Worm (Caenorhabditis elegans): ENCODE measurements around the gene T08G3.11.

Gene T08G3.11

DNA sequence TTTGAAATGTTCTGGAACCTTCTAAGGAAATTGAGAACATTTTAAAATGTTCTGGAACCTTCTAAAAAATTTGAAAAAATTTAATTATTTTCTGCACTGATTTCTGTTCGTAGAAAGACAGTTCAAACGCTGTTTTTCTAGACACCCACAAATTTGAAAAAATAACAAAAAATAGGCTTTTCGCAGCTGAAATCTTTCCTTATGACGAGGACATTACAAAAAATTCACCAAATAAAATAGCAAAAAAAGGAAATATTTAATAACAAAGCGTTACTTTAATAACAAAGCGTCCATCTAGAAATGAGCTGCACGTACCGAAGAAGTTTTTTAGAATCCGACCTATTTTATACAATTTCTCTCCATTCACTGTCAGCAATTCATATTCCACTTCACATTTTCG lies 35.5 kb downstream of the T08G3.11 start, which contains the start of gene srh-141:
Gene srh-141 (plus strand): TSS at position 301 of the 400 bp plus-strand sequence.
- TF ChIP-seq W03F9.2 (tag; optimal IDR thresholded peaks at IDR 0.05): no peak
- no peak for TF ChIP-seq him-1 (tag; optimal IDR thresholded peaks at IDR 0.05)
- no peak for TF ChIP-seq dao-5 (tag; optimal IDR thresholded peaks at IDR 0.05)

DNA sequence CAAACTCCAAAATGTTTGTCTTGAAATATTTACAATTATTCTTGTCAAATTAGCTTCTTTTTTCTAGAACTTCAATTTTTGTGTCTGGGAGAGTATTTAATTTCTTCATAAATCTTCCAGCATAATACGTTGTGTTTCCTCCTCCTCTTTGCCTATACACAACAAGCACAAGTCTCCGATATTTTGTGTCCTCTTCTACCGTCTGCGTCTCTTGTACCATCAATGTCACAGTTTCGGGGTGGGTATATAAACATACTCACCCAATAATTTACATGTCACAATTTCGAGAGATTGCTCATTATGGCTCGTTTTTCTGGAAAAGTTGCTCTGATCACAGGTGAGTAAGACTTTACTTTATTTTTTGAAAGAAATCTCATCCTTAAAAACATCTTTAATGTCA lies 41.6 kb downstream of the T08G3.11 start, which contains the start of gene F26D2.15:
Gene F26D2.15 (plus strand): TSS at position 301 of the 400 bp plus-strand sequence.
- TF ChIP-seq W03F9.2 (tag; optimal IDR thresholded peaks at IDR 0.05) (no peak), dao-5 (tag; optimal IDR thresholded peaks at IDR 0.05) (no peak)

DNA sequence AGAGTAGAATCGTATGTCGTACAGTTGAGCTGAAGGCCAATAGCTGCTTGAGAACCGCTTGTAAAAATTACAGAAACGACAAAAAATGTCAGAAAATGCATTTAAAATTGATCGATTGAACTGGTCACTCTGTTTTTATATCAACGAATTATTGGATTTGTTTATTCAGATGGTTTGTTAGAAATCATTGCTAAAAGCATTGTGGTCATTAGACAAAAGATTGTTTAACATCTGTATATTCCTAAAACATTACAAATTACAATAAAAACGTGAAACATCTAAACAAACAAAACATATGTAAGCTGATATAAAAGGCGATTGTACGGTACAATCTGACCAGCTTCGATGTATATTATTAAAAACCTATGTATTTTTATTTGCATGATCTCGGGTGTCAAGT lies 43.7 kb downstream of the T08G3.11 start, which contains the start of the genes F26D2.13 and F26D2.14:
Gene F26D2.13 (minus strand): TSS at position 101 of the 400 bp plus-strand sequence.
Gene F26D2.14 (plus strand): TSS at position 346 of the 400 bp plus-strand sequence.
- TF ChIP-seq W03F9.2 (tag; optimal IDR thresholded peaks at IDR 0.05): no peak
- TF ChIP-seq dao-5 (tag; optimal IDR thresholded peaks at IDR 0.05): no peak
- TF ChIP-seq him-1 (tag; optimal IDR thresholded peaks at IDR 0.05): no peak

DNA sequence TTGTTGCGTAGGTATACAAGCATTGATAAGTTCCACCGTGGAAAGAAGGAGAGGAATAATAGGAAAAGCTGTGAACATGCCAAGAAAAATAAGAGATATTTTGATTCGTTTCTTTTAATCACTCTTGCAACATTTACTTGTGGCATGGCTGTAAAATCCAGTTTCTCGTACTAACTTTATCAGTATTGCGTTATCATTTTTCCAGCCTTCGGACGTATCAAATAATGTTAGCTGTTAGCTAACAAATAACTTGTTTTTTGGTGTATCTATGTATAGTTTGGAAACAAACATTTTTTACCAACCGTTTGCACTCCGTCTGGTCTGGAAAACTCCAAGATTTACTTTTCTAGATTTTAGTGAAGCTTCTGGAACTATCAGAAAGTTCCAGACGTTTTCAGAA lies 45.7 kb downstream of the T08G3.11 start, which contains the start of gene clec-234:
Gene clec-234 (minus strand): TSS at position 101 of the 400 bp plus-strand sequence.
- TF ChIP-seq W03F9.2 (tag; optimal IDR thresholded peaks at IDR 0.05) (no peak), dao-5 (tag; optimal IDR thresholded peaks at IDR 0.05) (no peak), him-1 (tag; optimal IDR thresholded peaks at IDR 0.05) (no peak)

DNA sequence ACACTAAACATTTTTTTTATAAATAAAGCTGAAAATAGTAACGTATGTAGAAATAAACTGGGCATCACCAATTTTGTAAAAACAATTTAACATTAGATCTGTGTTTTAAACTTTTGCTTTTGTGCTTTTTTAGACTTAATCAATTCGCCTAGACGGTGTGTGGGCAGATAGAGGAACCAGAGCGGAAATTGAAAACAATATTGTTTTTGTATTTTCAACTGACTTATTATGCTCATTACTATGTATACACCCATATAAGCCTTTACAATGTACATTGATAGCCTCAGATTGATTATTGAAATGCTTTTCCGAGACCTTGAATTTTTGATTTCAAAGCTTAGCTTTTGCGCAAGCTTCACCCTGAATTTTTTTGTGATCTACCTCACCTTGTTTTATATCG lies 49.2 kb downstream of the T08G3.11 start, which contains the start of gene str-73:
Gene str-73 (plus strand): TSS at position 301 of the 400 bp plus-strand sequence.
- no peak for TF ChIP-seq W03F9.2 (tag; optimal IDR thresholded peaks at IDR 0.05)
- TF ChIP-seq him-1 (tag; optimal IDR thresholded peaks at IDR 0.05): no peak
- no peak for TF ChIP-seq dao-5 (tag; optimal IDR thresholded peaks at IDR 0.05)

DNA sequence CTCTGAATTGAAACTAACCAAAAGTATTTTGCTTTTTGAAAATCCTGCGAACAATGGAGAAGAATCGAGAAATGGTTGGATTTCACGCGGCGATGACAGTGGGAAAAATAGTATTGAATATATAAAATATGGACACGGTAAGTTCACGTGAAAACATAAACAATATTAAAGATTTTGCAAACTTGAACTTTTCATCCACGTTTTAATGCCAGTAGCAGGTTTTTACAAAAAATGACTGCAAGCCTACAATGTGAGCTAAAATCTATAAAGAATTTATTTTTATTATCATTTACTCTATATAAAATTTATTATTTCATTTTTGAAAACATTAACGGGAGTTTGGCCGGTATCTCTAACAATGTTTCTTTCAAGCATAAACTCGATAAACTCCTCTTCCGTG lies 49.7 kb downstream of the T08G3.11 start, which contains the start of gene F26D2.10:
Gene F26D2.10 (minus strand): TSS at position 101 of the 400 bp plus-strand sequence.
- no peak for TF ChIP-seq him-1 (tag; optimal IDR thresholded peaks at IDR 0.05)
- no peak for TF ChIP-seq dao-5 (tag; optimal IDR thresholded peaks at IDR 0.05)
- TF ChIP-seq W03F9.2 (tag; optimal IDR thresholded peaks at IDR 0.05): no peak
